Fruit fly (Drosophila melanogaster): ENCODE results near the gene Parg.

DNA sequence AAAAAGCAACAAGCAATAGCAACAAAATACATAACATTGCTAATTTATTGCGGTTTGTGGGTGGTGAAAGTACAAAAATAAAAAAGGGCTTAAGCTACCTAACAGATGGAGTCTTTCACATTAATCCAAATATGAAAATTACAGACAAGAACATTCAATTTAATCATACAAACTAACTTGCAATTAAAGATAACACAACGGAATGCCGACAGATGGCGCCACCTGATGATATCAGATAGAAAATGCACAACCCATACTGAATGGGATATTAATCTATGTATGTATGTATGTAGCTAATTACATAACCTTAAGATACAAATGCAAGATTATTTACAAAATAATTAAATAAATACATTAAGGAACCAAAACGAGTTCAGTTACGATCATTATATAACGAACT is 3.5 kb upstream of the Parg start:
- TF ChIP-seq Myc (optimal IDR thresholded peaks at IDR 0.05): no peak
- TF ChIP-seq insv (optimal IDR thresholded peaks at IDR 0.05): no peak
- TF ChIP-seq psq (optimal IDR thresholded peaks at IDR 0.05): no peak
- TF ChIP-seq h (optimal IDR thresholded peaks at IDR 0.05): no peak
- no peak for TF ChIP-seq ttk (optimal IDR thresholded peaks at IDR 0.05)
- no peak for TF ChIP-seq Sin3A (optimal IDR thresholded peaks at IDR 0.05)
